Worm (Caenorhabditis elegans) whole organism, L4 larva: ENCODE measurements around the gene sop-2.

Experiments
- F10B5.3 ChIP-seq: sonication (generic microtip); optimal IDR thresholded peaks from 2 replicates; lab custom pipeline; 2016; ENCODE audit warnings: mild to moderate bottlenecking, missing genetic modification characterization, missing compliant biosample characterization
- Y105C5A.15 ChIP-seq: fragments of 200-800 bp; sonication (Bioruptor generic); IDR thresholded peaks from 2 replicates; pipeline ENCODE4 v1.3.6; 2022; ENCODE audit warnings: missing genetic modification characterization, missing compliant biosample characterization
- Y48G9A.11 ChIP-seq: fragments of 200-800 bp; sonication (Bioruptor generic); IDR thresholded peaks from 2 replicates; pipeline ENCODE4 v1.3.6; 2022; ENCODE audit warnings: missing genetic modification reagents, missing genetic modification characterization, missing compliant biosample characterization
- aha-1 ChIP-seq: fragments of 150-350 bp; peaks from one replicate; lab custom pipeline; 2014; ENCODE audit warnings: missing biosample characterization, missing genetic modification characterization
- ama-1 ChIP-seq: fragments of 150-350 bp; optimal IDR thresholded peaks from 2 replicates; lab custom pipeline; 2014; ENCODE audit warnings: inconsistent platforms, mixed read lengths
- ceh-28 ChIP-seq: fragments of 150-350 bp; optimal IDR thresholded peaks from 2 replicates; lab custom pipeline; 2014; ENCODE audit warnings: missing biosample characterization, missing genetic modification reagents, missing genetic modification characterization
- ceh-32 ChIP-seq: sonication (generic microtip); optimal IDR thresholded peaks from 2 replicates; lab custom pipeline; 2016; ENCODE audit warnings: mild to moderate bottlenecking, missing genetic modification characterization, missing compliant biosample characterization; ENCODE audit not compliant: poor library complexity
- ceh-62 ChIP-seq: sonication (generic microtip); optimal IDR thresholded peaks from 2 replicates; lab custom pipeline; 2017; ENCODE audit warnings: missing biosample characterization, missing genetic modification characterization
- ces-1 ChIP-seq: fragments of 150-350 bp; sonication (generic microtip); optimal IDR thresholded peaks from 4 replicates; lab custom pipeline; 2014; ENCODE audit warnings: missing biosample characterization, missing genetic modification reagents, missing genetic modification characterization
- ctbp-1 ChIP-seq: fragments of 200-800 bp; sonication (Bioruptor generic); IDR thresholded peaks from 2 replicates; pipeline ENCODE4 v1.3.6; 2022; ENCODE audit warnings: missing genetic modification reagents, missing genetic modification characterization, missing compliant biosample characterization
- daf-12 ChIP-seq: fragments of 150-350 bp; optimal IDR thresholded peaks from 2 replicates; lab custom pipeline; 2014; ENCODE audit warnings: missing biosample characterization, missing genetic modification reagents, missing genetic modification characterization
- daf-16 ChIP-seq, 3 experiments: sonication (generic microtip); optimal IDR thresholded peaks; 2 replicates each; lab custom pipeline; 2016 to 2017; ENCODE audit warnings: missing genetic modification characterization in 3 of 3, missing genetic modification reagents in 3 of 3, mild to moderate bottlenecking in 2 of 3, missing compliant biosample characterization in 2 of 3, missing biosample characterization in 1 of 3, moderate library complexity in 1 of 3
- duxl-1 ChIP-seq: sonication (generic microtip); optimal IDR thresholded peaks from 2 replicates; lab custom pipeline; 2016; ENCODE audit warnings: mild to moderate bottlenecking, missing genetic modification characterization, moderate library complexity, missing compliant biosample characterization; ENCODE audit not compliant: poor library complexity
- egl-27 ChIP-seq: sonication (generic microtip); optimal IDR thresholded peaks from 3 replicates; lab custom pipeline; 2017; ENCODE audit warnings: missing biosample characterization, missing genetic modification reagents, missing genetic modification characterization
- hlh-30 ChIP-seq: sonication (generic microtip); optimal IDR thresholded peaks from 2 replicates; lab custom pipeline; 2017; ENCODE audit warnings: antibody characterized with exemption, mild to moderate bottlenecking, missing genetic modification characterization, missing compliant biosample characterization; ENCODE audit not compliant: insufficient read depth
- lin-1 ChIP-seq: fragments of 200-800 bp; sonication (Bioruptor generic); IDR thresholded peaks from 2 replicates; pipeline ENCODE4 v1.3.6; 2022; ENCODE audit warnings: missing genetic modification reagents, missing genetic modification characterization, missing compliant biosample characterization
- lin-13 ChIP-seq: fragments of 150-350 bp; optimal IDR thresholded peaks from 2 replicates; lab custom pipeline; 2014; ENCODE audit warnings: missing biosample characterization, missing genetic modification reagents, missing genetic modification characterization
- lin-29 ChIP-seq: fragments of 200-800 bp; sonication (Bioruptor generic); IDR thresholded peaks from 2 replicates; pipeline ENCODE4 v1.3.6; 2022; ENCODE audit warnings: missing genetic modification reagents, missing genetic modification characterization, missing compliant biosample characterization
- lin-39 ChIP-seq: fragments of 150-350 bp; optimal IDR thresholded peaks from 2 replicates; lab custom pipeline; 2014; ENCODE audit warnings: missing biosample characterization, missing genetic modification reagents, missing genetic modification characterization
- mdt-29 ChIP-seq: fragments of 200-800 bp; sonication (Bioruptor generic); IDR thresholded peaks from 2 replicates; pipeline ENCODE4 v1.3.6; 2022; ENCODE audit warnings: missing genetic modification reagents, missing genetic modification characterization, missing compliant biosample characterization
- mes-2 ChIP-seq: sonication (generic microtip); optimal IDR thresholded peaks from 2 replicates; lab custom pipeline; 2016; ENCODE audit warnings: missing genotype, mild to moderate bottlenecking, missing genetic modification characterization, missing compliant biosample characterization; ENCODE audit not compliant: poor library complexity, severe bottlenecking
- nhr-10 ChIP-seq: fragments of 150-350 bp; optimal IDR thresholded peaks from 2 replicates; lab custom pipeline; 2014; ENCODE audit warnings: missing biosample characterization, missing genetic modification characterization
- nhr-11 ChIP-seq: fragments of 150-350 bp; optimal IDR thresholded peaks from 2 replicates; lab custom pipeline; 2014; ENCODE audit warnings: missing biosample characterization, missing genetic modification characterization
- nhr-111 ChIP-seq: fragments of 200-800 bp; sonication (Bioruptor generic); optimal IDR thresholded peaks from 2 replicates; lab custom pipeline; 2018; ENCODE audit warnings: mild to moderate bottlenecking, missing genetic modification characterization, missing compliant biosample characterization
- nhr-25 ChIP-seq: sonication (generic microtip); optimal IDR thresholded peaks from 2 replicates; lab custom pipeline; 2017; ENCODE audit warnings: missing genetic modification characterization, mild to moderate bottlenecking, missing compliant biosample characterization, antibody characterized with exemption, moderate library complexity, borderline replicate concordance; ENCODE audit not compliant: insufficient read depth
- nhr-28 ChIP-seq: fragments of 150-350 bp; optimal IDR thresholded peaks from 2 replicates; lab custom pipeline; 2014; ENCODE audit warnings: missing biosample characterization, missing genetic modification characterization
- nhr-41 ChIP-seq: fragments of 200-800 bp; sonication (Bioruptor generic); IDR thresholded peaks from 2 replicates; pipeline ENCODE4 v1.3.6; 2022; ENCODE audit warnings: missing genetic modification reagents, missing genetic modification characterization, missing compliant biosample characterization
- nhr-42 ChIP-seq: fragments of 200-800 bp; sonication (Bioruptor generic); IDR thresholded peaks from 2 replicates; pipeline ENCODE4 v1.3.6; 2022; ENCODE audit warnings: missing genetic modification characterization, missing compliant biosample characterization
- nhr-6 ChIP-seq: fragments of 150-350 bp; optimal IDR thresholded peaks from 2 replicates; lab custom pipeline; 2014; ENCODE audit warnings: missing biosample characterization, missing genetic modification characterization
- nhr-77 ChIP-seq: fragments of 150-350 bp; optimal IDR thresholded peaks from 2 replicates; lab custom pipeline; 2014; ENCODE audit warnings: missing biosample characterization, missing genetic modification characterization
- set-16 ChIP-seq: fragments of 200-800 bp; sonication (Bioruptor generic); IDR thresholded peaks from 2 replicates; pipeline ENCODE4 v1.3.6; 2022; ENCODE audit warnings: missing genetic modification reagents, missing genetic modification characterization, missing compliant biosample characterization
- snpc-4 ChIP-seq: fragments of 150-350 bp; optimal IDR thresholded peaks from 2 replicates; lab custom pipeline; 2014; ENCODE audit warnings: missing biosample characterization, missing genetic modification characterization
- spr-1 ChIP-seq: sonication (generic microtip); optimal IDR thresholded peaks from 2 replicates; lab custom pipeline; 2016; ENCODE audit warnings: mild to moderate bottlenecking, missing genetic modification characterization, missing compliant biosample characterization
- tag-97 ChIP-seq: fragments of 200-800 bp; sonication (Bioruptor generic); IDR thresholded peaks from 2 replicates; pipeline ENCODE4 v1.3.6; 2022; ENCODE audit warnings: missing genetic modification characterization, missing compliant biosample characterization
- tra-1 ChIP-seq: fragments of 200-800 bp; sonication (Bioruptor generic); IDR thresholded peaks from 2 replicates; pipeline ENCODE4 v1.3.6; 2022; ENCODE audit warnings: missing genetic modification reagents, missing genetic modification characterization, missing compliant biosample characterization
- unc-130 ChIP-seq: sonication (generic microtip); optimal IDR thresholded peaks from 2 replicates; lab custom pipeline; 2016; ENCODE audit warnings: missing genetic modification reagents, missing genetic modification characterization, missing compliant biosample characterization
- unc-39 ChIP-seq: sonication (generic microtip); optimal IDR thresholded peaks from 2 replicates; lab custom pipeline; 2017; ENCODE audit warnings: missing biosample characterization, missing genetic modification characterization
- unc-62 ChIP-seq, 3 experiments: fragments of 150-350 bp in 1 of 3; sonication (generic microtip); optimal IDR thresholded peaks in 2 of 3; peaks in 1 of 3; 1 replicate in 1 of 3; 2 replicates in 2 of 3; lab custom pipeline; 2014 to 2017; ENCODE audit warnings: missing biosample characterization in 3 of 3, missing genetic modification characterization in 3 of 3, missing genetic modification reagents in 3 of 3, missing genotype in 1 of 3
- zag-1 ChIP-seq: fragments of 150-350 bp; optimal IDR thresholded peaks from 2 replicates; lab custom pipeline; 2014; ENCODE audit warnings: missing biosample characterization, missing genetic modification characterization
- zfp-3 ChIP-seq: fragments of 200-800 bp; sonication (Bioruptor generic); conservative IDR thresholded peaks from 2 replicates; pipeline ENCODE4 v1.3.6; 2022; ENCODE audit warnings: missing genetic modification reagents, missing genetic modification characterization, missing compliant biosample characterization
- ztf-7 ChIP-seq: fragments of 150-350 bp; optimal IDR thresholded peaks from 2 replicates; lab custom pipeline; 2014; ENCODE audit warnings: missing biosample characterization, missing genetic modification characterization

sop-2 gene

ce11 chrII:12341566-12342223, 2.0 kb downstream of the sop-2 start (continued):
- TF ChIP-seq ces-1 (GFP tag; lab: Kevin White, UChicago) (no peak), hlh-30 (tag; lab: Kevin White, UChicago) (peak; percentile 17), ctbp-1 (no peak), set-16 (GFP tag; lab: Robert Waterston, UW) (peak; percentile 97), Y48G9A.11 (no peak), nhr-111 (GFP tag; lab: Kevin White, UChicago) (no peak), mdt-29 (no peak), ceh-28 (tag; lab: Kevin White, UChicago) (no peak), zag-1 (tag; lab: Kevin White, UChicago) (no peak), unc-39 (tag; lab: Kevin White, UChicago) (no peak), nhr-77 (tag; lab: Kevin White, UChicago) (no peak), ceh-32 (tag; lab: Kevin White, UChicago) (no peak), lin-1 (GFP tag; lab: Robert Waterston, UW) (no peak), ceh-62 (no peak), snpc-4 (tag; lab: Kevin White, UChicago) (no peak), zfp-3 (GFP tag; lab: Robert Waterston, UW) (no peak), nhr-11 (tag; lab: Kevin White, UChicago) (no peak), ztf-7 (tag; lab: Kevin White, UChicago) (no peak), daf-12 (no peak), F10B5.3 (tag; lab: Kevin White, UChicago) (no peak), lin-29 (GFP tag; lab: Robert Waterston, UW) (no peak), tag-97 (GFP tag; lab: Robert Waterston, UW) (no peak), unc-62 (GFP tag; optimal IDR thresholded peaks at IDR 0.05 in 1 of 2; lab: Kevin White, UChicago) (no peak), unc-62 (tag; optimal IDR thresholded peaks at IDR 0.05; lab: Kevin White, UChicago) (no peak), unc-130 (GFP tag; lab: Kevin White, UChicago) (no peak), egl-27 (tag; lab: Kevin White, UChicago) (no peak), daf-16 (GFP tag; optimal IDR thresholded peaks at IDR 0.05; lab: Kevin White, UChicago) (no peak), daf-16 (tag; optimal IDR thresholded peaks at IDR 0.05; lab: Kevin White, UChicago) (peak; percentile 69), nhr-28 (tag; lab: Kevin White, UChicago) (peak; percentile 11), lin-39 (tag; lab: Kevin White, UChicago) (no peak), Y105C5A.15 (no peak), aha-1 (peak; percentile 23), tra-1 (GFP tag; lab: Robert Waterston, UW) (no peak), lin-13 (GFP tag; lab: Kevin White, UChicago) (no peak), nhr-42 (GFP tag; lab: Robert Waterston, UW) (no peak), nhr-41 (no peak), spr-1 (tag; lab: Kevin White, UChicago) (no peak), duxl-1 (tag; lab: Kevin White, UChicago) (no peak), mes-2 (tag; lab: Kevin White, UChicago) (peak; percentile 37), ama-1 (lab: Kevin White, UChicago) (no peak), nhr-10 (tag; lab: Kevin White, UChicago) (no peak), nhr-6 (tag; lab: Kevin White, UChicago) (no peak), nhr-25 (tag; lab: Kevin White, UChicago) (no peak)
- TF ChIP-seq, all 104 proteins: peak for 8
